Worm (Caenorhabditis elegans) whole organism, L4 larva: ENCODE results near the gene cdk-1.
A peak's percentile ranks its signal among the peaks of the same experiment; 100 is the strongest.

Source experiments
- F26F4.8 ChIP-seq: fragments of 200-800 bp; sonication (Bioruptor generic); conservative IDR thresholded peaks from 2 replicates; pipeline ENCODE4 v1.3.6; 2022; ENCODE audit warnings: missing genetic modification characterization, missing compliant biosample characterization
- F49E8.2 ChIP-seq: sonication (generic microtip); optimal IDR thresholded peaks from 2 replicates; lab custom pipeline; 2016; ENCODE audit warnings: missing compliant biosample characterization, mild to moderate bottlenecking, missing genetic modification characterization, borderline replicate concordance
- T20F7.1 ChIP-seq: fragments of 200-800 bp; sonication (Bioruptor generic); optimal IDR thresholded peaks from 2 replicates; lab custom pipeline; 2018; ENCODE audit warnings: mild to moderate bottlenecking, missing genetic modification characterization, missing compliant biosample characterization
- Y75B8A.6 ChIP-seq: fragments of 200-800 bp; sonication (Bioruptor generic); IDR thresholded peaks from 2 replicates; pipeline ENCODE4 v1.3.6; 2022; ENCODE audit warnings: missing genetic modification reagents, missing genetic modification characterization, missing compliant biosample characterization
- aha-1 ChIP-seq: fragments of 150-350 bp; peaks from one replicate; lab custom pipeline; 2014; ENCODE audit warnings: missing biosample characterization, missing genetic modification characterization
- ama-1 ChIP-seq: fragments of 150-350 bp; optimal IDR thresholded peaks from 2 replicates; lab custom pipeline; 2014; ENCODE audit warnings: inconsistent platforms, mixed read lengths
- arid-1 ChIP-seq: fragments of 200-800 bp; sonication (Bioruptor generic); conservative IDR thresholded peaks from 2 replicates; pipeline ENCODE4 v1.3.6; 2022; ENCODE audit warnings: missing genetic modification reagents, missing genetic modification characterization, missing compliant biosample characterization
- ceh-28 ChIP-seq: fragments of 150-350 bp; optimal IDR thresholded peaks from 2 replicates; lab custom pipeline; 2014; ENCODE audit warnings: missing biosample characterization, missing genetic modification reagents, missing genetic modification characterization
- ceh-82 ChIP-seq: sonication (generic microtip); optimal IDR thresholded peaks from 2 replicates; lab custom pipeline; 2017; ENCODE audit warnings: missing biosample characterization, missing genetic modification characterization
- ctbp-1 ChIP-seq: fragments of 200-800 bp; sonication (Bioruptor generic); IDR thresholded peaks from 2 replicates; pipeline ENCODE4 v1.3.6; 2022; ENCODE audit warnings: missing genetic modification reagents, missing genetic modification characterization, missing compliant biosample characterization
- daf-16 ChIP-seq, 3 experiments: sonication (generic microtip); optimal IDR thresholded peaks; 2 replicates each; lab custom pipeline; 2016 to 2017; ENCODE audit warnings: missing genetic modification characterization in 3 of 3, missing genetic modification reagents in 3 of 3, mild to moderate bottlenecking in 2 of 3, missing compliant biosample characterization in 2 of 3, missing biosample characterization in 1 of 3, moderate library complexity in 1 of 3
- daf-19 ChIP-seq: fragments of 200-800 bp; sonication (Bioruptor generic); conservative IDR thresholded peaks from 2 replicates; pipeline ENCODE4 v1.3.6; 2022; ENCODE audit warnings: missing genetic modification characterization, missing compliant biosample characterization
- daf-8 ChIP-seq: fragments of 200-800 bp; sonication (Bioruptor generic); IDR thresholded peaks from 2 replicates; pipeline ENCODE4 v1.3.6; 2022; ENCODE audit warnings: missing genetic modification characterization, missing compliant biosample characterization
- dmd-9 ChIP-seq: fragments of 200-800 bp; sonication (Bioruptor generic); IDR thresholded peaks from 2 replicates; pipeline ENCODE4 v1.3.6; 2022; ENCODE audit warnings: missing genetic modification reagents, missing genetic modification characterization, missing compliant biosample characterization
- dpl-1 ChIP-seq: fragments of 150-350 bp; optimal IDR thresholded peaks from 2 replicates; lab custom pipeline; 2014; ENCODE audit warnings: missing biosample characterization, missing genetic modification reagents, missing genetic modification characterization
- dve-1 ChIP-seq: sonication (generic microtip); optimal IDR thresholded peaks from 2 replicates; lab custom pipeline; 2017; ENCODE audit warnings: antibody characterized with exemption, mild to moderate bottlenecking, missing genetic modification characterization, missing compliant biosample characterization; ENCODE audit not compliant: insufficient read depth
- egl-27 ChIP-seq: sonication (generic microtip); optimal IDR thresholded peaks from 3 replicates; lab custom pipeline; 2017; ENCODE audit warnings: missing biosample characterization, missing genetic modification reagents, missing genetic modification characterization
- egl-43 ChIP-seq: fragments of 200-800 bp; sonication (Bioruptor generic); IDR thresholded peaks from 2 replicates; pipeline ENCODE4 v1.3.6; 2022; ENCODE audit warnings: missing genetic modification reagents, missing genetic modification characterization, missing compliant biosample characterization
- hif-1 ChIP-seq, 2 experiments: sonication (generic microtip); optimal IDR thresholded peaks; 2 replicates each; lab custom pipeline; 2016 to 2017; ENCODE audit warnings: missing compliant biosample characterization in 2 of 2, missing genetic modification characterization in 2 of 2, missing genetic modification reagents in 2 of 2, missing genotype in 2 of 2, mild to moderate bottlenecking in 1 of 2
- hlh-11 ChIP-seq: fragments of 200-800 bp; sonication (Bioruptor generic); optimal IDR thresholded peaks from 2 replicates; lab custom pipeline; 2018; ENCODE audit warnings: mild to moderate bottlenecking, missing genetic modification characterization, missing compliant biosample characterization
- jun-1 ChIP-seq: fragments of 150-350 bp; optimal IDR thresholded peaks from 2 replicates; lab custom pipeline; 2014; ENCODE audit warnings: missing biosample characterization, missing genetic modification reagents, missing genetic modification characterization
- lin-1 ChIP-seq: fragments of 200-800 bp; sonication (Bioruptor generic); IDR thresholded peaks from 2 replicates; pipeline ENCODE4 v1.3.6; 2022; ENCODE audit warnings: missing genetic modification reagents, missing genetic modification characterization, missing compliant biosample characterization
- lin-13 ChIP-seq: fragments of 150-350 bp; optimal IDR thresholded peaks from 2 replicates; lab custom pipeline; 2014; ENCODE audit warnings: missing biosample characterization, missing genetic modification reagents, missing genetic modification characterization
- lin-38 ChIP-seq: fragments of 200-800 bp; sonication (Bioruptor generic); IDR thresholded peaks from 2 replicates; pipeline ENCODE4 v1.3.6; 2022; ENCODE audit warnings: missing genetic modification reagents, missing genetic modification characterization, missing compliant biosample characterization
- lsy-2 ChIP-seq, 2 experiments: fragments of 150-350 bp in 1 of 2; sonication (generic microtip) in 1 of 2; optimal IDR thresholded peaks; 2 replicates each; lab custom pipeline; 2014 to 2017; ENCODE audit warnings: missing biosample characterization in 2 of 2, missing genetic modification characterization in 2 of 2
- madf-9 ChIP-seq: fragments of 200-800 bp; sonication (Bioruptor generic); conservative IDR thresholded peaks from 2 replicates; pipeline ENCODE4 v1.3.6; 2022; ENCODE audit warnings: missing genetic modification reagents, missing genetic modification characterization, missing compliant biosample characterization
- mep-1 ChIP-seq: fragments of 150-350 bp; sonication (generic microtip); optimal IDR thresholded peaks from 3 replicates; lab custom pipeline; 2014; ENCODE audit warnings: missing biosample characterization, missing genetic modification characterization
- mes-2 ChIP-seq: sonication (generic microtip); optimal IDR thresholded peaks from 2 replicates; lab custom pipeline; 2016; ENCODE audit warnings: missing genotype, mild to moderate bottlenecking, missing genetic modification characterization, missing compliant biosample characterization; ENCODE audit not compliant: poor library complexity, severe bottlenecking
- mxl-3 ChIP-seq: fragments of 200-800 bp; sonication (Bioruptor generic); optimal IDR thresholded peaks from 2 replicates; lab custom pipeline; 2018; ENCODE audit warnings: mild to moderate bottlenecking, missing genetic modification characterization, missing compliant biosample characterization
- nhr-11 ChIP-seq: fragments of 150-350 bp; optimal IDR thresholded peaks from 2 replicates; lab custom pipeline; 2014; ENCODE audit warnings: missing biosample characterization, missing genetic modification characterization
- nhr-111 ChIP-seq: fragments of 200-800 bp; sonication (Bioruptor generic); optimal IDR thresholded peaks from 2 replicates; lab custom pipeline; 2018; ENCODE audit warnings: mild to moderate bottlenecking, missing genetic modification characterization, missing compliant biosample characterization
- nhr-28 ChIP-seq: fragments of 150-350 bp; optimal IDR thresholded peaks from 2 replicates; lab custom pipeline; 2014; ENCODE audit warnings: missing biosample characterization, missing genetic modification characterization
- nhr-48 ChIP-seq: sonication (generic microtip); optimal IDR thresholded peaks from 2 replicates; lab custom pipeline; 2016; ENCODE audit warnings: mild to moderate bottlenecking, missing genetic modification characterization, missing compliant biosample characterization
- nhr-76 ChIP-seq: fragments of 150-350 bp; optimal IDR thresholded peaks from 2 replicates; lab custom pipeline; 2014; ENCODE audit warnings: missing biosample characterization, missing genetic modification characterization
- pha-4 ChIP-seq, 2 experiments: fragments of 150-350 bp in 1 of 2; fragments of 200-800 bp in 1 of 2; sonication (Bioruptor generic) in 1 of 2; IDR thresholded peaks in 1 of 2; optimal IDR thresholded peaks in 1 of 2; 2 replicates each; pipeline versions ENCODE4 v1.3.6 to Lab custom; 2014 to 2022; ENCODE audit warnings: missing genetic modification characterization in 2 of 2, missing genetic modification reagents in 2 of 2, missing biosample characterization in 1 of 2, missing compliant biosample characterization in 1 of 2
- rbr-2 ChIP-seq: sonication (generic microtip); optimal IDR thresholded peaks from 2 replicates; lab custom pipeline; 2016; ENCODE audit warnings: missing genotype, missing genetic modification characterization, missing compliant biosample characterization
- saeg-2 ChIP-seq: fragments of 200-800 bp; sonication (Bioruptor generic); IDR thresholded peaks from 2 replicates; pipeline ENCODE4 v1.3.6; 2022; ENCODE audit warnings: missing genetic modification reagents, missing genetic modification characterization, missing compliant biosample characterization
- sdz-12 ChIP-seq: fragments of 200-800 bp; sonication (Bioruptor generic); optimal IDR thresholded peaks from 2 replicates; lab custom pipeline; 2018; ENCODE audit warnings: mild to moderate bottlenecking, missing genetic modification characterization, missing compliant biosample characterization
- set-16 ChIP-seq: fragments of 200-800 bp; sonication (Bioruptor generic); IDR thresholded peaks from 2 replicates; pipeline ENCODE4 v1.3.6; 2022; ENCODE audit warnings: missing genetic modification reagents, missing genetic modification characterization, missing compliant biosample characterization
- snpc-4 ChIP-seq: fragments of 150-350 bp; optimal IDR thresholded peaks from 2 replicates; lab custom pipeline; 2014; ENCODE audit warnings: missing biosample characterization, missing genetic modification characterization
- spr-1 ChIP-seq: sonication (generic microtip); optimal IDR thresholded peaks from 2 replicates; lab custom pipeline; 2016; ENCODE audit warnings: mild to moderate bottlenecking, missing genetic modification characterization, missing compliant biosample characterization
- unc-39 ChIP-seq: sonication (generic microtip); optimal IDR thresholded peaks from 2 replicates; lab custom pipeline; 2017; ENCODE audit warnings: missing biosample characterization, missing genetic modification characterization
- unc-62 ChIP-seq, 3 experiments: fragments of 150-350 bp in 1 of 3; sonication (generic microtip); optimal IDR thresholded peaks in 2 of 3; peaks in 1 of 3; 1 replicate in 1 of 3; 2 replicates in 2 of 3; lab custom pipeline; 2014 to 2017; ENCODE audit warnings: missing biosample characterization in 3 of 3, missing genetic modification characterization in 3 of 3, missing genetic modification reagents in 3 of 3, missing genotype in 1 of 3
- zip-2 ChIP-seq: fragments of 150-350 bp; optimal IDR thresholded peaks from 2 replicates; lab custom pipeline; 2014; ENCODE audit warnings: missing biosample characterization, missing genetic modification characterization

cdk-1 gene

ce11 chrIII:9780665-9781304 lies 33.5 kb downstream of the cdk-1 start, which contains the start of gene vha-1 (continued):
- peak in 1 of 2 experiments; percentile 58 for TF ChIP-seq hif-1 (tag; optimal IDR thresholded peaks at IDR 0.05; lab: Kevin White, UChicago)
- TF ChIP-seq saeg-2 (GFP tag; lab: Robert Waterston, UW), result no peak
- peak; percentile 86 for TF ChIP-seq mxl-3
- peak; percentile 82 for TF ChIP-seq rbr-2 (tag; lab: Kevin White, UChicago)
- no peak for TF ChIP-seq dmd-9 (GFP tag; lab: Robert Waterston, UW)
- peak; percentile 60; the same call in 1 of the 2 replicates for TF ChIP-seq pha-4 (GFP tag; IDR thresholded peaks at IDR 0.05; lab: Robert Waterston, UW)
- no peak for TF ChIP-seq pha-4 (tag; optimal IDR thresholded peaks at IDR 0.05; lab: Kevin White, UChicago)
- no peak for TF ChIP-seq ceh-28 (tag; lab: Kevin White, UChicago)
- peak; percentile 91 to 96 for TF ChIP-seq lsy-2 (tag; optimal IDR thresholded peaks at IDR 0.05; lab: Kevin White, UChicago)
- peak; percentile 44 for TF ChIP-seq arid-1 (GFP tag; lab: Robert Waterston, UW)
- TF ChIP-seq dpl-1 (GFP tag; lab: Kevin White, UChicago), result peak; percentile 74
- 0 out of 2 replicates have a peak, but pooled peaks have one; percentile 29 for TF ChIP-seq egl-43 (GFP tag; lab: Robert Waterston, UW)
- TF ChIP-seq T20F7.1 (GFP tag; lab: Kevin White, UChicago), result peak; percentile 81
- no peak for TF ChIP-seq ceh-82 (tag; lab: Kevin White, UChicago)
- TF ChIP-seq ctbp-1, result peak; percentile 52
- TF ChIP-seq ama-1 (lab: Kevin White, UChicago), result peak; percentile 87
- TF ChIP-seq set-16 (GFP tag; lab: Robert Waterston, UW), result no peak
- TF ChIP-seq snpc-4 (tag; lab: Kevin White, UChicago), result no peak
- peak; percentile 95 for TF ChIP-seq lin-13 (GFP tag; lab: Kevin White, UChicago)
- peak; percentile 69; the same call in 1 of the 2 replicates for TF ChIP-seq madf-9 (GFP tag; lab: Robert Waterston, UW)
- TF ChIP-seq daf-19, result no peak
- TF ChIP-seq unc-39 (tag; lab: Kevin White, UChicago), result no peak
- no peak for TF ChIP-seq zip-2
- no peak for TF ChIP-seq F26F4.8 (GFP tag; lab: Robert Waterston, UW)
- TF ChIP-seq nhr-76 (tag; lab: Kevin White, UChicago), result no peak
- TF ChIP-seq aha-1 (tag; lab: Kevin White, UChicago), result peak; percentile 48
- TF ChIP-seq, all 104 proteins: peak for 48

DNA sequence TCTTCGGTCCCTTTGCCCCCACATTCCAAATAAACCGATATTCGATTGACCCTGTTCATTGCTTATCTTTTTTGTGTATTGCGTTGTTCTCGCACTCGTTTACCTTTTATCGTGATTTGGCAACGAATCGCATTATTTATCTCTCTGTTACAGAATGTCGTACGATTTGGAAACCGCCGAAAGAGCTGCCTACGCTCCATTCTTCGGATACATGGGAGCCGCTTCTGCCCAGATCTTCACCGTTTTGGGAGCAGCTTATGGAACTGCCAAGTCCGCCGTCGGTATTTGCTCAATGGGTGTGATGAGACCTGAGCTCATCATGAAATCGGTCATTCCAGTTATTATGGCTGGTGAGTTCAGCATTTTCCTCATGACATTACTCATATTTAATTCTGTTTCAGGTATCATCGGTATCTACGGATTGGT lies 34.8 kb downstream of the cdk-1 start, which contains the start of gene vha-2:
TSS of gene vha-2 (plus strand) at position 154 of the 426 bp plus-strand sequence.
- TF ChIP-seq madf-9 (GFP tag; lab: Robert Waterston, UW), result peak; percentile 49; the same call in 1 of the 2 replicates
- no peak for TF ChIP-seq Y75B8A.6 (GFP tag; lab: Robert Waterston, UW)
- peak in 1 of 2 experiments; percentile 9 for TF ChIP-seq daf-16 (GFP tag; optimal IDR thresholded peaks at IDR 0.05; lab: Kevin White, UChicago)
- TF ChIP-seq daf-16 (tag; optimal IDR thresholded peaks at IDR 0.05; lab: Kevin White, UChicago), result peak; percentile 31
- no peak for TF ChIP-seq jun-1 (tag; lab: Kevin White, UChicago)
- peak in 1 of 2 experiments; percentile 91 for TF ChIP-seq unc-62 (GFP tag; optimal IDR thresholded peaks at IDR 0.05 in 1 of 2; lab: Kevin White, UChicago)
- TF ChIP-seq unc-62 (tag; optimal IDR thresholded peaks at IDR 0.05; lab: Kevin White, UChicago), result no peak
- no peak for TF ChIP-seq nhr-11 (tag; lab: Kevin White, UChicago)
- peak; percentile 61 for TF ChIP-seq T20F7.1 (GFP tag; lab: Kevin White, UChicago)
- TF ChIP-seq egl-27 (tag; lab: Kevin White, UChicago), result no peak
- peak; percentile 42 for TF ChIP-seq nhr-111 (GFP tag; lab: Kevin White, UChicago)
- peak; percentile 49 for TF ChIP-seq arid-1 (GFP tag; lab: Robert Waterston, UW)
- TF ChIP-seq ceh-28 (tag; lab: Kevin White, UChicago), result no peak
- peak; percentile 90 for TF ChIP-seq ama-1 (lab: Kevin White, UChicago)
- peak; percentile 39 for TF ChIP-seq spr-1 (tag; lab: Kevin White, UChicago)
- TF ChIP-seq pha-4 (GFP tag; IDR thresholded peaks at IDR 0.05; lab: Robert Waterston, UW), result peak; percentile 38
- no peak for TF ChIP-seq pha-4 (tag; optimal IDR thresholded peaks at IDR 0.05; lab: Kevin White, UChicago)
- TF ChIP-seq nhr-28 (tag; lab: Kevin White, UChicago), result no peak
- TF ChIP-seq dve-1, result peak; percentile 31
- peak; percentile 32 for TF ChIP-seq hlh-11 (tag; lab: Kevin White, UChicago)
- TF ChIP-seq F49E8.2 (tag; lab: Kevin White, UChicago), result peak; percentile 40
- TF ChIP-seq set-16 (GFP tag; lab: Robert Waterston, UW), result peak; percentile 23; the same call in 1 of the 2 replicates
- peak; percentile 10 for TF ChIP-seq nhr-48 (tag; lab: Kevin White, UChicago)
- peak; percentile 7 for TF ChIP-seq mep-1 (tag; lab: Kevin White, UChicago)
- TF ChIP-seq mes-2 (tag; lab: Kevin White, UChicago), result peak; percentile 32
- TF ChIP-seq daf-8 (GFP tag; lab: Robert Waterston, UW), result 0 out of 2 replicates have a peak, but pooled peaks have one; percentile 10
- no peak for TF ChIP-seq sdz-12
- peak; percentile 61 for TF ChIP-seq lin-1 (GFP tag; lab: Robert Waterston, UW)
- TF ChIP-seq lin-38, result peak; percentile 77
- TF ChIP-seq egl-43 (GFP tag; lab: Robert Waterston, UW), result 0 out of 2 replicates have a peak, but pooled peaks have one; percentile 47
